Worm (Caenorhabditis elegans) whole organism, late embryonic: Measurements from ENCODE around the gene smf-2.

ENCODE experiments used
- F13H6.1 ChIP-seq: sonication (generic microtip); optimal IDR thresholded peaks from 2 replicates; lab custom pipeline; 2016; ENCODE audit warnings: missing genetic modification characterization, missing compliant biosample characterization
- K09A11.1 ChIP-seq: sonication (generic microtip); optimal IDR thresholded peaks from 2 replicates; lab custom pipeline; 2017; ENCODE audit warnings: antibody characterized with exemption, mild to moderate bottlenecking, missing genetic modification characterization, missing compliant biosample characterization; ENCODE audit not compliant: insufficient read depth
- T23F11.4 ChIP-seq: fragments of 200-800 bp; sonication (Bioruptor generic); optimal IDR thresholded peaks from 2 replicates; lab custom pipeline; 2018; ENCODE audit warnings: mild to moderate bottlenecking, missing genetic modification characterization, missing compliant biosample characterization
- ahr-1 ChIP-seq: sonication (generic microtip); optimal IDR thresholded peaks from 2 replicates; lab custom pipeline; 2016; ENCODE audit warnings: missing genetic modification characterization, missing compliant biosample characterization
- ama-1 ChIP-seq: fragments of 150-350 bp; optimal IDR thresholded peaks from 2 replicates; lab custom pipeline; 2014
- ceh-14 ChIP-seq: sonication (generic microtip); optimal IDR thresholded peaks from 2 replicates; lab custom pipeline; 2016; ENCODE audit warnings: missing genotype, missing genetic modification characterization, missing compliant biosample characterization
- ceh-18 ChIP-seq: sonication (generic microtip); optimal IDR thresholded peaks from 2 replicates; lab custom pipeline; 2016; ENCODE audit warnings: missing genetic modification characterization, missing compliant biosample characterization
- ceh-19 ChIP-seq: fragments of 200-800 bp; sonication (Bioruptor generic); optimal IDR thresholded peaks from 2 replicates; lab custom pipeline; 2018; ENCODE audit warnings: mild to moderate bottlenecking, missing genetic modification characterization, missing compliant biosample characterization
- ceh-2 ChIP-seq: sonication (generic microtip); optimal IDR thresholded peaks from 2 replicates; lab custom pipeline; 2016; ENCODE audit warnings: missing genotype, missing genetic modification characterization, missing compliant biosample characterization
- ceh-22 ChIP-seq: sonication (generic microtip); optimal IDR thresholded peaks from 2 replicates; lab custom pipeline; 2017; ENCODE audit warnings: missing biosample characterization, missing genetic modification characterization
- ceh-31 ChIP-seq: sonication (generic microtip); optimal IDR thresholded peaks from 2 replicates; lab custom pipeline; 2016; ENCODE audit warnings: missing genetic modification characterization, missing compliant biosample characterization
- ceh-34 ChIP-seq: sonication (generic microtip); optimal IDR thresholded peaks from 2 replicates; lab custom pipeline; 2016; ENCODE audit warnings: mild to moderate bottlenecking, missing genetic modification characterization, missing compliant biosample characterization
- ceh-6 ChIP-seq: fragments of 200-800 bp; sonication (Bioruptor generic); optimal IDR thresholded peaks from 2 replicates; lab custom pipeline; 2018; ENCODE audit warnings: mild to moderate bottlenecking, missing genetic modification characterization, missing compliant biosample characterization
- dmd-4 ChIP-seq: sonication (generic microtip); optimal IDR thresholded peaks from 2 replicates; lab custom pipeline; 2016; ENCODE audit warnings: borderline replicate concordance, missing genetic modification characterization, missing compliant biosample characterization
- dve-1 ChIP-seq: sonication (generic microtip); optimal IDR thresholded peaks from 2 replicates; lab custom pipeline; 2017; ENCODE audit warnings: antibody characterized with exemption, mild to moderate bottlenecking, missing genetic modification characterization, missing compliant biosample characterization
- elt-2 ChIP-seq: sonication (generic microtip); optimal IDR thresholded peaks from 2 replicates; lab custom pipeline; 2016; ENCODE audit warnings: missing genetic modification reagents, missing genetic modification characterization, missing compliant biosample characterization
- ets-4 ChIP-seq: sonication (generic microtip); optimal IDR thresholded peaks from 2 replicates; lab custom pipeline; 2016; ENCODE audit warnings: missing genetic modification characterization, missing compliant biosample characterization
- eyg-1 ChIP-seq: sonication (generic microtip); optimal IDR thresholded peaks from 2 replicates; lab custom pipeline; 2016; ENCODE audit warnings: missing genotype, missing genetic modification characterization, missing compliant biosample characterization
- fax-1 ChIP-seq: sonication (generic microtip); optimal IDR thresholded peaks from 2 replicates; lab custom pipeline; 2016; ENCODE audit warnings: missing genotype, missing genetic modification characterization, missing compliant biosample characterization
- fkh-10 ChIP-seq: fragments of 150-350 bp; optimal IDR thresholded peaks from 2 replicates; lab custom pipeline; 2014; ENCODE audit warnings: missing biosample characterization, missing genetic modification reagents, missing genetic modification characterization
- fkh-6 ChIP-seq: sonication (generic microtip); optimal IDR thresholded peaks from 2 replicates; lab custom pipeline; 2016; ENCODE audit warnings: missing genetic modification characterization, missing compliant biosample characterization
- gmeb-2 ChIP-seq: sonication (generic microtip); optimal IDR thresholded peaks from 2 replicates; lab custom pipeline; 2016; ENCODE audit warnings: missing genetic modification characterization, inconsistent platforms, missing compliant biosample characterization
- hlh-30 ChIP-seq: sonication (generic microtip); optimal IDR thresholded peaks from 2 replicates; lab custom pipeline; 2017; ENCODE audit warnings: antibody characterized with exemption, missing genetic modification characterization, missing compliant biosample characterization; ENCODE audit not compliant: insufficient read depth
- hlh-6 ChIP-seq: sonication (generic microtip); optimal IDR thresholded peaks from 2 replicates; lab custom pipeline; 2016; ENCODE audit warnings: missing genotype, missing genetic modification characterization, missing compliant biosample characterization
- hlh-8 ChIP-seq: sonication (generic microtip); optimal IDR thresholded peaks from 2 replicates; lab custom pipeline; 2016; ENCODE audit warnings: missing genotype, missing genetic modification characterization, missing compliant biosample characterization
- lin-11 ChIP-seq: fragments of 200-800 bp; sonication (Bioruptor generic); optimal IDR thresholded peaks from 2 replicates; lab custom pipeline; 2018; ENCODE audit warnings: mild to moderate bottlenecking, missing genetic modification characterization, missing compliant biosample characterization
- mec-3 ChIP-seq: sonication (generic microtip); optimal IDR thresholded peaks from 2 replicates; lab custom pipeline; 2016; ENCODE audit warnings: borderline replicate concordance, missing genetic modification characterization, missing compliant biosample characterization
- nfya-1 ChIP-seq: sonication (generic microtip); optimal IDR thresholded peaks from 2 replicates; lab custom pipeline; 2017; ENCODE audit warnings: missing genetic modification characterization, mild to moderate bottlenecking, missing compliant biosample characterization, antibody characterized with exemption, moderate library complexity
- npax-4 ChIP-seq: sonication (generic microtip); optimal IDR thresholded peaks from 2 replicates; lab custom pipeline; 2016; ENCODE audit warnings: missing genetic modification characterization, missing compliant biosample characterization
- odd-2 ChIP-seq: sonication (generic microtip); optimal IDR thresholded peaks from 2 replicates; lab custom pipeline; 2017; ENCODE audit warnings: antibody characterized with exemption, mild to moderate bottlenecking, missing genetic modification characterization, missing compliant biosample characterization
- pha-2 ChIP-seq: sonication (generic microtip); optimal IDR thresholded peaks from 2 replicates; lab custom pipeline; 2017; ENCODE audit warnings: mild to moderate bottlenecking, missing genetic modification characterization, missing compliant biosample characterization
- pha-4 ChIP-seq: fragments of 150-350 bp; optimal IDR thresholded peaks from 2 replicates; lab custom pipeline; 2018; ENCODE audit warnings: missing biosample characterization, missing genetic modification reagents, missing genetic modification characterization
- pqm-1 ChIP-seq: sonication (generic microtip); optimal IDR thresholded peaks from 2 replicates; lab custom pipeline; 2016; ENCODE audit warnings: missing genetic modification characterization, missing compliant biosample characterization
- pros-1 ChIP-seq: fragments of 150-350 bp; optimal IDR thresholded peaks from 2 replicates; lab custom pipeline; 2014; ENCODE audit warnings: missing biosample characterization, missing genetic modification reagents, missing genetic modification characterization
- ref-2 ChIP-seq: sonication (generic microtip); optimal IDR thresholded peaks from 2 replicates; lab custom pipeline; 2016; ENCODE audit warnings: missing genetic modification characterization, missing compliant biosample characterization
- rnt-1 ChIP-seq: sonication (generic microtip); optimal IDR thresholded peaks from 2 replicates; lab custom pipeline; 2016; ENCODE audit warnings: missing genetic modification characterization, missing compliant biosample characterization
- sox-4 ChIP-seq: sonication (generic microtip); optimal IDR thresholded peaks from 2 replicates; lab custom pipeline; 2017; ENCODE audit warnings: mild to moderate bottlenecking, missing genetic modification characterization, inconsistent platforms, missing compliant biosample characterization
- syd-9 ChIP-seq: sonication (generic microtip); optimal IDR thresholded peaks from 2 replicates; lab custom pipeline; 2016; ENCODE audit warnings: mild to moderate bottlenecking, missing genetic modification characterization, moderate library complexity, missing compliant biosample characterization
- ttx-3 ChIP-seq: sonication (generic microtip); optimal IDR thresholded peaks from 2 replicates; lab custom pipeline; 2016; ENCODE audit warnings: missing genetic modification reagents, missing genetic modification characterization, missing compliant biosample characterization
- unc-42 ChIP-seq: sonication (generic microtip); optimal IDR thresholded peaks from 2 replicates; lab custom pipeline; 2016; ENCODE audit warnings: missing genotype, missing genetic modification characterization, missing compliant biosample characterization
- unc-55 ChIP-seq: sonication (generic microtip); optimal IDR thresholded peaks from 2 replicates; lab custom pipeline; 2017; ENCODE audit warnings: missing biosample characterization, missing genetic modification reagents, missing genetic modification characterization
- zip-5 ChIP-seq: sonication (generic microtip); optimal IDR thresholded peaks from 2 replicates; lab custom pipeline; 2016; ENCODE audit warnings: missing genetic modification characterization, missing compliant biosample characterization

The smf-2 gene

DNA sequence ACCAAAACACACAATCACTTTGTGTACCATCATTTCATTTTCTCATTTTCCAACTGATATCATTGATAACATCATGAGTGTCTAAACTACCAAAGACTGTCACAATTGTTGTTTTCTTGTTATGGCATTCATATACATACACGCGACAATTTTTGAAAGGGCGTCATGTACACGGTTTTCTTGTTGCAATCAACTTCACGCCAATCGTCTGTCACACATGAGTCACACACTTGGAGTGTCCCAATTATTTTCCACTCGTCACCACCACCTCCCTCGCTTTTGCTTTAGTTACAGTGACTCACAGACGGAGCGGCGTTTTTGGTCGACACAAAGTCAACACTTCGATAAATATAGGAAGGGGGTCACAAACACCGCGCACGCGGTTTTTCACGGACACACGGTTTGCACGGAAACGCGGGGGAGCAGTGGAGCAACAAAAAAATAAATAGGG is 29.4 kb upstream of the smf-2 start:
- TF ChIP-seq pqm-1 (tag; lab: Kevin White, UChicago) = peak; percentile 22
- TF ChIP-seq T23F11.4 = no peak

DNA sequence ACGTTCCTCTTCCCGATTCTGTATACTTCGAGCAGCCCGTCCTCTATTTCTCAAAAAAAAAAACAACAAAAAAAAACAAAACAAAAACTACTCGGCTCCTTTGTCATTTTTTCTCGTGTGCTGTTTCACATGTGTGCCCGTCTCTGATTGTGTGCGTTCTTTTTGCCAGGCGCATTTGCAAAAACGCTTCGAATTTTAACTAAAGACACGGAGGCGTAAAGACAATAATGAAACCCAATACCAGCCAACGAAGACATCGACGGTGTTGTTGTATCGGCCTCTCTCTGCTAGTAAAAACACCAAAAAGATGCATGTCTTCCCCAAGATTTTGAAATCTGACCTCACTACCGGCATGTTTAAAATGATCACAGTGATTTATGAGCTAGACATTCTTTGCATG is 28.4 kb upstream of the smf-2 start:
- TF ChIP-seq ttx-3 (no peak), ceh-34 (tag; lab: Kevin White, UChicago) (peak; percentile 53)

ce11 chrX:6745515-6745914 is 27.0 kb upstream of the smf-2 start:
- no peak for TF ChIP-seq npax-4 (tag; lab: Kevin White, UChicago)
- no peak for TF ChIP-seq ceh-22 (tag; lab: Kevin White, UChicago)
- TF ChIP-seq nfya-1 = no peak
- TF ChIP-seq hlh-8 (tag; lab: Kevin White, UChicago) = no peak
- TF ChIP-seq zip-5 = no peak
- no peak for TF ChIP-seq lin-11 (tag; lab: Kevin White, UChicago)
- TF ChIP-seq hlh-30 (tag; lab: Kevin White, UChicago) = no peak
- TF ChIP-seq pha-2 (tag; lab: Kevin White, UChicago) = no peak
- no peak for TF ChIP-seq fkh-10 (GFP tag; lab: Kevin White, UChicago)
- no peak for TF ChIP-seq syd-9 (tag; lab: Kevin White, UChicago)
- no peak for TF ChIP-seq unc-42 (tag; lab: Kevin White, UChicago)
- no peak for TF ChIP-seq sox-4 (tag; lab: Kevin White, UChicago)
- no peak for TF ChIP-seq mec-3 (tag; lab: Kevin White, UChicago)
- TF ChIP-seq F13H6.1 (tag; lab: Kevin White, UChicago) = no peak

DNA sequence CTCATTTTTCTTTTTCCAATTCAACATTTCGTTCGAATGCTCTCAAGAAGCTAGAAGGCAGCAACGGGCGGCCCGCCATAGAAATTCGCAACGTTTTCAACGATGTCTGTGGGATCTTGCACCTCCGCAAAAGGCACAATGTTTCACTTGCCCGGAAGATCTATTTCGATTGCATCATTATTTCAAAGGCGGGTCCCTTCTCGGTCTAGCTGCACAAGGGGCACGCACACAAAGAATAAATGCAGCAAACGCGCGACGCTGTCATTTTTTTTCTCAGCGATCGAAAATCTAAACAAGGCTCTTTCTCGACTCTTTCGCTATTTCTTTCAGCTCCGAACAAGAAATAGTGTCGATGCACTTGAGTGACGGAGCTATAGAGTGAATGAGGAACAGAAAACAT is 26.5 kb upstream of the smf-2 start:
- TF ChIP-seq odd-2 (tag; lab: Kevin White, UChicago) (no peak), ttx-3 (no peak), T23F11.4 (no peak), unc-42 (tag; lab: Kevin White, UChicago) (peak; percentile 63), ceh-19 (GFP tag; lab: Kevin White, UChicago) (peak; percentile 5), pros-1 (no peak)

DNA sequence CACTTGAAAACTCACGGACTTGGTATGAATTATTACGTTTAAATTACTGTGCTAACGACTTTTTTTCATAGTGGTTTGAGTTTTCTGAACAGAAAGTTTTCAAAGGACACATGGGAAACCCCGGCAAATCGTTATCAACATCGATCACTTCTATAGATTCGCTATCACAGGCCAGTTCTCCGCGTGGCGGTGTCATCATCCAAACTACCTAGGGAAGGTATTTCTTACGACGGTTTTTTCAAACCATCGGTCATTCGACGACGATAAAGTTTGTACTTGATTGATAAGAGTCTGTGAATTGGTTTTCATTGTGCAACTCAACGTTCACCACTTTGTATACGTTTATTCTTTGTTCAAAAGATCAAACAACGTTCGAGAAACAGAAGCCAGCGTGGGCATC is 26.0 kb upstream of the smf-2 start:
- TF ChIP-seq elt-2 (tag; lab: Kevin White, UChicago) = peak; percentile 83
- TF ChIP-seq dmd-4 = no peak

ce11 chrX:6743853-6744346 is 25.4 kb upstream of the smf-2 start:
- TF ChIP-seq pqm-1 (tag; lab: Kevin White, UChicago) = peak; percentile 46
- TF ChIP-seq hlh-8 (tag; lab: Kevin White, UChicago) = peak; percentile 3
- TF ChIP-seq hlh-30 (tag; lab: Kevin White, UChicago) = peak; percentile 89
- peak; percentile 43 for TF ChIP-seq nfya-1
- no peak for TF ChIP-seq npax-4 (tag; lab: Kevin White, UChicago)
- no peak for TF ChIP-seq fax-1 (tag; lab: Kevin White, UChicago)
- peak; percentile 93 for TF ChIP-seq elt-2 (tag; lab: Kevin White, UChicago)
- peak; percentile 41 for TF ChIP-seq ref-2 (tag; lab: Kevin White, UChicago)
- no peak for TF ChIP-seq lin-11 (tag; lab: Kevin White, UChicago)
- TF ChIP-seq eyg-1 = no peak
- no peak for TF ChIP-seq unc-42 (tag; lab: Kevin White, UChicago)
- no peak for TF ChIP-seq ahr-1 (tag; lab: Kevin White, UChicago)
- TF ChIP-seq gmeb-2 (tag; lab: Kevin White, UChicago) = no peak
- peak; percentile 94 for TF ChIP-seq rnt-1 (tag; lab: Kevin White, UChicago)
- TF ChIP-seq ceh-18 = peak; percentile 74
- no peak for TF ChIP-seq ceh-6 (GFP tag; lab: Kevin White, UChicago)
- peak; percentile 38 for TF ChIP-seq ama-1 (lab: Kevin White, UChicago)
- no peak for TF ChIP-seq ets-4 (tag; lab: Kevin White, UChicago)
- no peak for TF ChIP-seq pha-2 (tag; lab: Kevin White, UChicago)
- TF ChIP-seq ceh-31 (tag; lab: Kevin White, UChicago) = no peak
- peak; percentile 64 for TF ChIP-seq unc-55 (GFP tag; lab: Kevin White, UChicago)
- TF ChIP-seq pha-4 (tag; lab: Kevin White, UChicago) = no peak
- no peak for TF ChIP-seq hlh-6
- no peak for TF ChIP-seq ceh-2 (tag; lab: Kevin White, UChicago)
- no peak for TF ChIP-seq fkh-6 (tag; lab: Kevin White, UChicago)
- no peak for TF ChIP-seq dve-1
- TF ChIP-seq ceh-14 (tag; lab: Kevin White, UChicago) = no peak
- peak; percentile 18 for TF ChIP-seq F13H6.1 (tag; lab: Kevin White, UChicago)
- TF ChIP-seq ceh-34 (tag; lab: Kevin White, UChicago) = no peak
- TF ChIP-seq K09A11.1 = no peak
